Fruit fly (Drosophila melanogaster) whole organism, wandering third instar larva: ENCODE measurements around the gene Med.
A peak's percentile ranks its signal among the peaks of the same experiment; 100 is the strongest.

Source experiments
- Abd-B ChIP-seq: fragments of >200 bp; optimal IDR thresholded peaks from 2 replicates; lab custom pipeline; 2017; ENCODE audit warnings: missing biosample characterization, missing genetic modification characterization
- CrebA ChIP-seq: fragments of 200-800 bp; sonication (Bioruptor generic); optimal IDR thresholded peaks from 2 replicates; lab custom pipeline; 2016; ENCODE audit warnings: missing biosample characterization, mild to moderate bottlenecking, missing genetic modification characterization, borderline replicate concordance
- Dif ChIP-seq: fragments of 200-275, 200-300 bp; sonication (Bioruptor generic); optimal IDR thresholded peaks from 2 replicates; lab custom pipeline; 2018; ENCODE audit warnings: missing biosample characterization, missing genetic modification characterization; ENCODE audit not compliant: partially characterized antibody
- GATAd ChIP-seq: sonication (Bioruptor generic); optimal IDR thresholded peaks from 2 replicates; lab custom pipeline; 2016; ENCODE audit warnings: missing biosample characterization, missing genetic modification characterization
- Hnf4 ChIP-seq: fragments of 200-800 bp; sonication (Bioruptor generic); optimal IDR thresholded peaks from 2 replicates; lab custom pipeline; 2016; ENCODE audit warnings: missing biosample characterization, mild to moderate bottlenecking, missing genetic modification characterization
- Hr83 ChIP-seq: fragments of 200-300 bp; sonication (Bioruptor generic); optimal IDR thresholded peaks from 2 replicates; lab custom pipeline; 2016; ENCODE audit warnings: missing biosample characterization, mild to moderate bottlenecking, missing genetic modification characterization, moderate library complexity; ENCODE audit not compliant: poor library complexity, severe bottlenecking
- Jra ChIP-seq: sonication (Bioruptor generic); optimal IDR thresholded peaks from 2 replicates; lab custom pipeline; 2016; ENCODE audit warnings: missing biosample characterization, missing genetic modification characterization
- Myc ChIP-seq: fragments of >200 bp; optimal IDR thresholded peaks from 2 replicates; lab custom pipeline; 2017
- N ChIP-seq: fragments of >200 bp; optimal IDR thresholded peaks from 2 replicates; lab custom pipeline; 2018; ENCODE audit warnings: missing biosample characterization, missing external identifiers, missing genetic modification characterization
- OdsH ChIP-seq: fragments of 200-800 bp; sonication (Bioruptor generic); optimal IDR thresholded peaks from 2 replicates; lab custom pipeline; 2016; ENCODE audit warnings: missing biosample characterization, mild to moderate bottlenecking, missing genetic modification characterization
- Rel ChIP-seq, 2 experiments: fragments of 200-800 bp; sonication (Bioruptor generic) in 1 of 2; optimal IDR thresholded peaks; 2 replicates in 1 of 2; 3 replicates in 1 of 2; lab custom pipeline; 2016 to 2019; ENCODE audit warnings: mild to moderate bottlenecking in 2 of 2, missing biosample characterization in 2 of 2, missing genetic modification characterization in 2 of 2, moderate library complexity in 1 of 2
- br ChIP-seq: fragments of 200-800 bp; sonication (Bioruptor generic); optimal IDR thresholded peaks from 2 replicates; lab custom pipeline; 2016; ENCODE audit warnings: missing biosample characterization, missing genetic modification characterization
- dmrt93B ChIP-seq: fragments of 200-800 bp; sonication (Bioruptor generic); optimal IDR thresholded peaks from 2 replicates; lab custom pipeline; 2018; ENCODE audit warnings: missing biosample characterization, mild to moderate bottlenecking, missing genetic modification characterization
- dsf ChIP-seq: sonication (Bioruptor generic); optimal IDR thresholded peaks from 2 replicates; lab custom pipeline; 2016; ENCODE audit warnings: missing biosample characterization, missing genetic modification characterization, borderline replicate concordance
- foxo ChIP-seq, 2 experiments: fragments of 200-800 bp; sonication (Bioruptor generic); optimal IDR thresholded peaks; 2 replicates in 1 of 2; 3 replicates in 1 of 2; lab custom pipeline; 2016 to 2017; ENCODE audit warnings: missing biosample characterization in 2 of 2, missing genetic modification characterization in 2 of 2
- fru ChIP-seq: fragments of 200-800 bp; sonication (Bioruptor generic); optimal IDR thresholded peaks from 3 replicates; lab custom pipeline; 2016; ENCODE audit warnings: missing biosample characterization, mild to moderate bottlenecking, missing genetic modification characterization
- h ChIP-seq: fragments of 200-800 bp; sonication (Bioruptor generic); optimal IDR thresholded peaks from 3 replicates; lab custom pipeline; 2016; ENCODE audit warnings: missing biosample characterization, mild to moderate bottlenecking, missing genetic modification characterization
- jim ChIP-seq: fragments of 175-275, 200-325 bp; sonication (Bioruptor generic); optimal IDR thresholded peaks from 2 replicates; lab custom pipeline; 2016; ENCODE audit warnings: missing biosample characterization, mild to moderate bottlenecking, missing genetic modification characterization
- lola ChIP-seq: fragments of >200 bp; optimal IDR thresholded peaks from 2 replicates; lab custom pipeline; 2017; ENCODE audit warnings: missing biosample characterization, missing genetic modification characterization
- psq ChIP-seq: fragments of 200-800 bp; sonication (Bioruptor generic); optimal IDR thresholded peaks from 3 replicates; lab custom pipeline; 2017; ENCODE audit warnings: missing biosample characterization, mild to moderate bottlenecking, missing genetic modification characterization, moderate library complexity
- rgr ChIP-seq: fragments of 200-800 bp; sonication (Bioruptor generic); optimal IDR thresholded peaks from 3 replicates; lab custom pipeline; 2016; ENCODE audit warnings: missing biosample characterization, mild to moderate bottlenecking, missing genetic modification characterization
- sage ChIP-seq: fragments of 200-800 bp; sonication (Bioruptor generic); optimal IDR thresholded peaks from 2 replicates; lab custom pipeline; 2016; ENCODE audit warnings: missing biosample characterization, mild to moderate bottlenecking, missing genetic modification characterization
- tai ChIP-seq: sonication (Bioruptor generic); optimal IDR thresholded peaks from 2 replicates; lab custom pipeline; 2016; ENCODE audit warnings: missing biosample characterization, missing genetic modification characterization
- usp ChIP-seq: fragments of >200 bp; optimal IDR thresholded peaks from 2 replicates; lab custom pipeline; 2017; ENCODE audit warnings: missing biosample characterization, missing genetic modification characterization

The Med gene

DNA sequence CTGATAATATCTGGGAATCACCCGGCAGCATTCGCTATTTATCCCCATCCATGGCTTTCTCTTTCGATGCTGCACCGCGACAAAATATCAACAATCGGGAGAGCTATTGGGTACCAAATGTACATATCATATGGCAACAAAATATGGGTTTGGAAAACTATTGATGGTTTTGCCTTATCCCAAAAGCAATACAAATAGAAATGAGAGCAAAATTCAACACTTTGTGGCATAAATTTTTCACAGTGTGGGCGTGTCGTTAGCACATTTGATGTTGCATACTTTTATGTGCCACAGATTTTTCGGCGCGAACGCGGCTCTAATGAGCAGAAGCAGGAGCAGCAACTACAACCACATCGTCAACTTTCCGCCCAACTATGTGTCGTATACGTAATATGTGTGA, 21.5 kb downstream of the Med start:
- TF ChIP-seq rgr (GFP tag; lab: Kevin White, UChicago): no peak
- no peak for TF ChIP-seq Hnf4
- TF ChIP-seq GATAd: no peak
- TF ChIP-seq Hr83: no peak
- no peak for TF ChIP-seq lola
- TF ChIP-seq fru (GFP tag; lab: Kevin White, UChicago): no peak
- TF ChIP-seq foxo (GFP tag; optimal IDR thresholded peaks at IDR 0.05; lab: Kevin White, UChicago): no peak
- TF ChIP-seq Abd-B (GFP tag; lab: Kevin White, UChicago): no peak
- TF ChIP-seq Myc (lab: Kevin White, UChicago): no peak
- no peak for TF ChIP-seq tai (GFP tag; lab: Kevin White, UChicago)
- TF ChIP-seq N: no peak
- TF ChIP-seq jim (GFP tag; lab: Kevin White, UChicago): no peak
- TF ChIP-seq sage (GFP tag; lab: Kevin White, UChicago): no peak
- TF ChIP-seq h (GFP tag; lab: Kevin White, UChicago): no peak
- TF ChIP-seq Dif (GFP tag; lab: Kevin White, UChicago): no peak
- no peak for TF ChIP-seq OdsH (GFP tag; lab: Kevin White, UChicago)
- TF ChIP-seq Jra: no peak

DNA sequence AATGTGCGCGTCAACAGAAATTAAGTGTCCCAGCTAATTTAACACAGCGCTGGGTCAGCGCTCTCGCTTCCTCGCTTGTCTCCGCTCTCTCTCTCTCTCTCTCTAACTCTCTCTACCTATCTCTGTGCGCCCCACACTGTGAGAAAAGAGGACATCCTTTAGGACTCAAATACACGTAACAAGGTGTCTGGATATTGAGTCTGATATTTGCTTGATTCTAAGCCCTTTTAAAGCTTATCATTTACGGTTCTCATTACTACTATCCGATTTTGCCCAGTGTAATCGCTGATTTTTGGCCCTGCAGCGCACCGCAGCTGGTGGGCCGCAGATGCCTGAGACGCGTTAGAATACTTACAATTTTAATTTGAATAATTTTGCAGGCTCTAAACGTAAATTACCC, 25.7 kb downstream of the Med start:
- peak; percentile 5 for TF ChIP-seq rgr (GFP tag; lab: Kevin White, UChicago)
- no peak for TF ChIP-seq Myc (lab: Kevin White, UChicago)

DNA sequence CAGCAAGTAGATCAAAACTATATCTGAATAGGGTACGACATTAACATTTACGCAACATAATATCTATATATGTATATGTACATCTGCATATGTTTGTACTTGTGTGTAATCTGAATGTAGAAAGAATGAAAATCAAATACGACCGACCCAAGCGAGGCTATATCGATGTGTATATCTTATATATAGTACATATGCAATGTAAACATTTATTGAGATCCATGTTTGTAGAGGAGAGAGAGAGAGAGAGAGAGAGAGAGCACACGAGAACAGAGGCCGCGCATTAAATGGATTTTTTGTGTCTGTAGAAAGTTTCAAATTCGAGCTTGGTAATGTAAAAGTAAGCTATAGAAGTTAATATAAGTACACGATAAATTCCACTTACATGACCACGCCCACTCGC, 51.9 kb downstream of the Med start:
- TF ChIP-seq dmrt93B (GFP tag; lab: Kevin White, UChicago) (no peak), N (no peak), usp (GFP tag; lab: Kevin White, UChicago) (no peak), CrebA (GFP tag; lab: Kevin White, UChicago) (no peak), Rel (GFP tag; optimal IDR thresholded peaks at IDR 0.05; lab: Kevin White, UChicago) (no peak), Rel (tag; optimal IDR thresholded peaks at IDR 0.05; lab: Kevin White, UChicago) (no peak), h (GFP tag; lab: Kevin White, UChicago) (peak; percentile 11), br (GFP tag; lab: Kevin White, UChicago) (no peak), psq (GFP tag; lab: Kevin White, UChicago) (no peak), dsf (GFP tag; lab: Kevin White, UChicago) (no peak)
